ENCODE assay signal across 5 fruit fly cellular contexts in the genomic region with DNA sequence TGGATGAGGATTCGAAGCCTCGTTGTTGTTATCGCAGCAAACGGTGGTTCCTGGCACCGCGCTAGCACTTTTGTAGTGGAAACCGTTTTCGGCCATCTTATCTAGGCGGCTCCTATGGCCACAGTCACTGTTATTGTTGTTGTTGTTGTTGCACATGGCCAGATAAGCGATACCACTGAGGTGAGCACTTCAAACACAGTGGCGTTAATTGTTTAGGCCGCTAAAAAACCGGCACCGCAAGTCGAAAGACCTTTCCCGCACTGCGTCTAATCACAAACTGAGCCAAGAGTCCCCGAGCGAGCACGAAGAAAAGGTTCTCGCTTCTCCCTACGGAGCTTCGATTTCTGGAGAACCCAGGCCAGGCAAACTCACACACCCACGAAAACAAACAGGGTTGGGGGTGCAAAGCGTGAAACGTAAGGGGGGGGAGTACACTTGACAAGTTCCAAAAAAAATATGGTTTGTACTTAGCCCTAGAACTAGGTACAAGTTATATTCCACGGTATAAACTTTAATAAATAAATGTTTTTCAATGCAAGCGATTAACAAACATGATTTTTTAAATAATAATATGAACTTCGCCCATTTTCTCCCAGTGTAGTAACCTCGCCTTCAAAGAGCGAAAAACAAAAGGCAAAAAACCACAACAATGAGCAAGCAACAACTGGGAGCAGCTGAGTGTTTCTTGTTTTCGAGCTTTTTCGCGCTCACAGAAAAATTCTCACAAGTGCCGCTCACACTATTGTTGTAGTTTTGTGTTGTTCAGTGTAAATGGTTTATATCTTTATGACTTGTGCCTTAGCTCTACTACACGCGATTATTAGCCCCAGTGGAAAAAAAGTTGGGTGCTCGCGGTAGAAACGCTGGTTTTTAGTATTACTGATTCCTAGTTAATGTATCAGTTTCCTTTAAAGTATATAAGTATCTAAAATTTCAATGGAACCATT.
TF ChIP-seq lines count a peak whose summit lies in the region.

No protein-coding gene starts in this region.

TF ChIP-seq in whole organism, adult, 20 proteins besides CTCF, POLR2A, EP300 and RAD21 (continued from another document):
- TF ChIP-seq ovo (GFP tag; optimal IDR thresholded peaks at IDR 0.05; lab: Kevin White, UChicago) (peak; percentile 3), pad (GFP tag; optimal IDR thresholded peaks at IDR 0.05; lab: Kevin White, UChicago) (peak; percentile 51), CG33017 (tag; optimal IDR thresholded peaks at IDR 0.05; lab: Kevin White, UChicago) (peak; percentile 70), kay (GFP tag; lab: Kevin White, UChicago; ENCODE audit: borderline replicate concordance) (peak; percentile 21), CG7101 (tag; optimal IDR thresholded peaks at IDR 0.05; lab: Kevin White, UChicago) (peak; percentile 81), cnc (optimal IDR thresholded peaks at IDR 0.05; lab: Kevin White, UChicago) (no peak)

TF ChIP-seq in whole organism, embryonic, 481 proteins besides CTCF, POLR2A, EP300 and RAD21 (continued from another document and continues in another):
- TF ChIP-seq ken (GFP tag; IDR thresholded peaks at IDR 0.05; lab: Robert Waterston, UW) (peak; percentile 71; the same call in 2 of the 3 replicates), Lpt (GFP tag; optimal IDR thresholded peaks at IDR 0.05; lab: Kevin White, UChicago) (no peak), sens (GFP tag; lab: Kevin White, UChicago) (peak; percentile 97), CG12391 (tag; optimal IDR thresholded peaks at IDR 0.05; lab: Kevin White, UChicago) (peak; percentile 83), Dip3 (GFP tag; optimal IDR thresholded peaks at IDR 0.05; lab: Kevin White, UChicago) (peak; percentile 39), amos (GFP tag; IDR thresholded peaks at IDR 0.05; lab: Robert Waterston, UW; ENCODE audit: partially characterized antibody) (peak; percentile 7; the same call in 1 of the 2 replicates), Tbp (GFP tag; optimal IDR thresholded peaks at IDR 0.05; lab: Kevin White, UChicago) (no peak), dm (GFP tag; optimal IDR thresholded peaks at IDR 0.05; lab: Kevin White, UChicago) (no peak), chm (GFP tag; IDR thresholded peaks at IDR 0.05; lab: Robert Waterston, UW) (peak; percentile 48; the same call in 1 of the 2 replicates), Awh (GFP tag; IDR thresholded peaks at IDR 0.05; lab: Robert Waterston, UW) (peak; percentile 88), al (GFP tag; IDR thresholded peaks at IDR 0.05; lab: Robert Waterston, UW) (peak; percentile 88), CG33213 (GFP tag; optimal IDR thresholded peaks at IDR 0.05; lab: Kevin White, UChicago) (peak; percentile 27), Sox102F (GFP tag; optimal IDR thresholded peaks at IDR 0.05; lab: Kevin White, UChicago) (peak; percentile 82), kni (GFP tag; optimal IDR thresholded peaks at IDR 0.05; lab: Kevin White, UChicago) (peak; percentile 35), Rfx (GFP tag; IDR thresholded peaks at IDR 0.05; lab: Robert Waterston, UW) (peak; percentile 96), CG13624 (GFP tag; optimal IDR thresholded peaks at IDR 0.05; lab: Kevin White, UChicago) (peak; percentile 66), croc (GFP tag; conservative IDR thresholded peaks at IDR 0.05; lab: Robert Waterston, UW) (peak; percentile 74; the same call in 2 of the 3 replicates), hb (GFP tag; IDR thresholded peaks at IDR 0.05; lab: Robert Waterston, UW; ENCODE audit: partially characterized antibody) (no peak), CG16779 (GFP tag; IDR thresholded peaks at IDR 0.05; lab: Robert Waterston, UW) (peak; percentile 81; the same call in 1 of the 2 replicates), ewg (GFP tag; optimal IDR thresholded peaks at IDR 0.05; lab: Kevin White, UChicago) (peak; percentile 71), CG1792 (GFP tag; optimal IDR thresholded peaks at IDR 0.05; lab: Kevin White, UChicago) (peak; percentile 66), dimm (GFP tag; IDR thresholded peaks at IDR 0.05; lab: Robert Waterston, UW) (peak; percentile 49; the same call in 1 of the 2 replicates), yki (optimal IDR thresholded peaks at IDR 0.05; lab: Kevin White, UChicago) (no peak), lmd (GFP tag; IDR thresholded peaks at IDR 0.05; lab: Robert Waterston, UW) (peak; percentile 89), pho (GFP tag; optimal IDR thresholded peaks at IDR 0.05; lab: Kevin White, UChicago) (peak; percentile 49), Side (GFP tag; optimal IDR thresholded peaks at IDR 0.05; lab: Kevin White, UChicago) (peak; percentile 68)

TF ChIP-seq in whole organism, prepupa, 60 proteins besides CTCF, POLR2A, EP300 and RAD21 (continued from another document and continues in another):
- TF ChIP-seq CG11294 (GFP tag; IDR thresholded peaks at IDR 0.05; lab: Robert Waterston, UW) (peak; percentile 81), CG16779 (tag; optimal IDR thresholded peaks at IDR 0.05; lab: Kevin White, UChicago) (no peak), lz (GFP tag; optimal IDR thresholded peaks at IDR 0.05; lab: Kevin White, UChicago) (peak; percentile 66), CG11762 (GFP tag; optimal IDR thresholded peaks at IDR 0.05; lab: Kevin White, UChicago; ENCODE audit: insufficient read depth) (peak; percentile 65), Sox102F (GFP tag; optimal IDR thresholded peaks at IDR 0.05; lab: Kevin White, UChicago) (peak; percentile 53), CG6808 (GFP tag; optimal IDR thresholded peaks at IDR 0.05; lab: Kevin White, UChicago) (peak; percentile 55), Hr38 (GFP tag; optimal IDR thresholded peaks at IDR 0.05; lab: Kevin White, UChicago) (no peak), CG1621 (tag; optimal IDR thresholded peaks at IDR 0.05; lab: Kevin White, UChicago) (peak; percentile 20), CG34406 (GFP tag; optimal IDR thresholded peaks at IDR 0.05; lab: Kevin White, UChicago) (peak; percentile 72), CG8119 (GFP tag; IDR thresholded peaks at IDR 0.05; lab: Robert Waterston, UW) (peak; percentile 84), Blimp-1 (GFP tag; optimal IDR thresholded peaks at IDR 0.05; lab: Kevin White, UChicago) (peak; percentile 54), cyc (GFP tag; optimal IDR thresholded peaks at IDR 0.05; lab: Kevin White, UChicago) (peak; percentile 88), Gug (GFP tag; IDR thresholded peaks at IDR 0.05; lab: Robert Waterston, UW) (peak; percentile 66), CG4318 (GFP tag; optimal IDR thresholded peaks at IDR 0.05; lab: Kevin White, UChicago) (peak; percentile 61), CG3032 (tag; optimal IDR thresholded peaks at IDR 0.05; lab: Kevin White, UChicago) (peak; percentile 78), ss (GFP tag; optimal IDR thresholded peaks at IDR 0.05; lab: Kevin White, UChicago) (peak; percentile 4 to 53), esn (GFP tag; optimal IDR thresholded peaks at IDR 0.05; lab: Kevin White, UChicago) (peak; percentile 74), eg (GFP tag; IDR thresholded peaks at IDR 0.05; lab: Robert Waterston, UW) (peak; percentile 82), CG9139 (GFP tag; optimal IDR thresholded peaks at IDR 0.05; lab: Kevin White, UChicago) (peak; percentile 53), Sox14 (GFP tag; optimal IDR thresholded peaks at IDR 0.05; lab: Kevin White, UChicago) (peak; percentile 64), vri (GFP tag; optimal IDR thresholded peaks at IDR 0.05; lab: Kevin White, UChicago) (peak; percentile 32), Smox (GFP tag; optimal IDR thresholded peaks at IDR 0.05; lab: Kevin White, UChicago) (peak; percentile 54), CG6854 (GFP tag; optimal IDR thresholded peaks at IDR 0.05; lab: Kevin White, UChicago) (peak; percentile 60), CG7368 (GFP tag; optimal IDR thresholded peaks at IDR 0.05; lab: Kevin White, UChicago) (peak; percentile 64), CG6163 (GFP tag; IDR thresholded peaks at IDR 0.05; lab: Robert Waterston, UW) (peak; percentile 97), Eip75B (GFP tag; optimal IDR thresholded peaks at IDR 0.05; lab: Kevin White, UChicago) (peak; percentile 82), Eip93F (GFP tag; optimal IDR thresholded peaks at IDR 0.05; lab: Kevin White, UChicago) (no peak), CG3919 (GFP tag; optimal IDR thresholded peaks at IDR 0.05; lab: Kevin White, UChicago) (peak; percentile 89), salr (GFP tag; optimal IDR thresholded peaks at IDR 0.05; lab: Kevin White, UChicago) (peak in 1 of 2 experiments; percentile 80)

TF ChIP-seq in whole organism, pupa, 21 proteins besides CTCF, POLR2A, EP300 and RAD21 (continued from another document):
- TF ChIP-seq gl (tag; optimal IDR thresholded peaks at IDR 0.05; lab: Kevin White, UChicago) (no peak), CG32121 (GFP tag; IDR thresholded peaks at IDR 0.05; lab: Robert Waterston, UW) (peak; percentile 88), Ets98B (GFP tag; IDR thresholded peaks at IDR 0.05; lab: Robert Waterston, UW) (peak; percentile 85), CG10348 (GFP tag; IDR thresholded peaks at IDR 0.05; lab: Robert Waterston, UW) (peak; percentile 47; the same call in 1 of the 2 replicates)

TF ChIP-seq in whole organism, wandering third instar larva, 38 proteins besides CTCF, POLR2A, EP300 and RAD21 (continued from another document):
- TF ChIP-seq jim (GFP tag; optimal IDR thresholded peaks at IDR 0.05; lab: Kevin White, UChicago) (no peak), psq (GFP tag; optimal IDR thresholded peaks at IDR 0.05; lab: Kevin White, UChicago) (peak; percentile 79), foxo (GFP tag; optimal IDR thresholded peaks at IDR 0.05; lab: Kevin White, UChicago) (peak in 1 of 2 experiments; percentile 87), CG9705 (GFP tag; optimal IDR thresholded peaks at IDR 0.05; lab: Kevin White, UChicago) (peak; percentile 56), tai (GFP tag; optimal IDR thresholded peaks at IDR 0.05; lab: Kevin White, UChicago) (no peak), N (GFP tag; optimal IDR thresholded peaks at IDR 0.05; lab: Kevin White, UChicago) (no peak), h (GFP tag; optimal IDR thresholded peaks at IDR 0.05; lab: Kevin White, UChicago) (peak; percentile 87), Hr78 (GFP tag; optimal IDR thresholded peaks at IDR 0.05; lab: Kevin White, UChicago) (no peak), GATAd (GFP tag; optimal IDR thresholded peaks at IDR 0.05; lab: Kevin White, UChicago) (no peak), Abd-B (GFP tag; optimal IDR thresholded peaks at IDR 0.05; lab: Kevin White, UChicago) (no peak), Mio (GFP tag; optimal IDR thresholded peaks at IDR 0.05; lab: Kevin White, UChicago) (no peak), ey (GFP tag; optimal IDR thresholded peaks at IDR 0.05; lab: Kevin White, UChicago) (peak; percentile 71), Vsx2 (GFP tag; optimal IDR thresholded peaks at IDR 0.05; lab: Kevin White, UChicago; ENCODE audit: partially characterized antibody) (peak; percentile 43), br (GFP tag; optimal IDR thresholded peaks at IDR 0.05; lab: Kevin White, UChicago) (peak; percentile 64), Jra (GFP tag; optimal IDR thresholded peaks at IDR 0.05; lab: Kevin White, UChicago) (peak; percentile 23), usp (GFP tag; optimal IDR thresholded peaks at IDR 0.05; lab: Kevin White, UChicago) (no peak), CrebA (GFP tag; optimal IDR thresholded peaks at IDR 0.05; lab: Kevin White, UChicago; ENCODE audit: borderline replicate concordance) (no peak), rgr (GFP tag; optimal IDR thresholded peaks at IDR 0.05; lab: Kevin White, UChicago) (peak; percentile 86), Dfd (GFP tag; optimal IDR thresholded peaks at IDR 0.05; lab: Kevin White, UChicago) (no peak), sage (GFP tag; optimal IDR thresholded peaks at IDR 0.05; lab: Kevin White, UChicago) (peak; percentile 73), sv (GFP tag; optimal IDR thresholded peaks at IDR 0.05; lab: Kevin White, UChicago) (peak; percentile 38)
